Worm (Caenorhabditis elegans) whole organism, young adult: ENCODE results near the gene dagl-2.
A peak's percentile ranks its signal among the peaks of the same experiment; 100 is the strongest.

Source experiments
- D2030.7 ChIP-seq: fragments of 200-800 bp; sonication (Bioruptor generic); IDR thresholded peaks from 2 replicates; pipeline ENCODE4 v1.3.6; 2022; ENCODE audit warnings: missing genetic modification reagents, missing genetic modification characterization, missing compliant biosample characterization
- F23B12.7 ChIP-seq: sonication (generic microtip); optimal IDR thresholded peaks from 2 replicates; lab custom pipeline; 2017; ENCODE audit warnings: missing genetic modification characterization, mild to moderate bottlenecking, missing compliant biosample characterization, antibody characterized with exemption, moderate library complexity; ENCODE audit not compliant: insufficient read depth
- F33H1.4 ChIP-seq: fragments of 200-800 bp; sonication (Bioruptor generic); IDR thresholded peaks from 2 replicates; pipeline ENCODE4 v1.3.6; 2022; ENCODE audit warnings: missing genetic modification reagents, missing genetic modification characterization, missing compliant biosample characterization
- F49E8.2 ChIP-seq: sonication (generic microtip); optimal IDR thresholded peaks from 3 replicates; lab custom pipeline; 2017; ENCODE audit warnings: missing genetic modification characterization, mild to moderate bottlenecking, missing compliant biosample characterization, antibody characterized with exemption, moderate library complexity; ENCODE audit not compliant: insufficient read depth
- F52B5.7 ChIP-seq: sonication (generic microtip); optimal IDR thresholded peaks from 2 replicates; lab custom pipeline; 2016; ENCODE audit warnings: mild to moderate bottlenecking, missing genetic modification characterization, missing compliant biosample characterization
- K11D2.4 ChIP-seq: fragments of 200-800 bp; sonication (Bioruptor generic); IDR thresholded peaks from 2 replicates; pipeline ENCODE4 v1.3.6; 2022; ENCODE audit warnings: missing genetic modification reagents, missing genetic modification characterization, missing compliant biosample characterization
- K12H6.12 ChIP-seq: fragments of 200-800 bp; sonication (Bioruptor generic); optimal IDR thresholded peaks from 2 replicates; lab custom pipeline; 2018; ENCODE audit warnings: mild to moderate bottlenecking, missing genetic modification characterization, missing compliant biosample characterization
- Y67H2A.10 ChIP-seq: fragments of 200-800 bp; sonication (Bioruptor generic); conservative IDR thresholded peaks from 2 replicates; pipeline ENCODE4 v1.3.6; 2022; ENCODE audit warnings: missing genetic modification reagents, missing genetic modification characterization, missing compliant biosample characterization
- ZK185.1 ChIP-seq: sonication (generic microtip); optimal IDR thresholded peaks from 2 replicates; lab custom pipeline; 2016; ENCODE audit warnings: mild to moderate bottlenecking, missing genetic modification characterization, missing compliant biosample characterization; ENCODE audit not compliant: poor library complexity, severe bottlenecking
- aptf-2 ChIP-seq: fragments of 200-800 bp; sonication (Bioruptor generic); conservative IDR thresholded peaks from 2 replicates; pipeline ENCODE4 v1.3.6; 2022; ENCODE audit warnings: missing genetic modification reagents, missing genetic modification characterization, missing compliant biosample characterization
- attf-3 ChIP-seq: fragments of 200-800 bp; sonication (Bioruptor generic); conservative IDR thresholded peaks from 2 replicates; pipeline ENCODE4 v1.3.6; 2022; ENCODE audit warnings: missing genetic modification reagents, missing genetic modification characterization, missing compliant biosample characterization
- attf-5 ChIP-seq: fragments of 200-800 bp; sonication (Bioruptor generic); optimal IDR thresholded peaks from 2 replicates; lab custom pipeline; 2018; ENCODE audit warnings: mild to moderate bottlenecking, missing genetic modification characterization, missing compliant biosample characterization
- bed-2 ChIP-seq: fragments of 200-800 bp; sonication (Bioruptor generic); IDR thresholded peaks from 2 replicates; pipeline ENCODE4 v1.3.6; 2022; ENCODE audit warnings: missing genetic modification reagents, missing genetic modification characterization, missing compliant biosample characterization
- cebp-1 ChIP-seq, 2 experiments: fragments of 200-800 bp in 1 of 2; sonication (Bioruptor generic) in 1 of 2; sonication (generic microtip) in 1 of 2; IDR thresholded peaks in 1 of 2; optimal IDR thresholded peaks in 1 of 2; 2 replicates each; pipeline versions ENCODE4 v1.3.6 to Lab custom; 2017 to 2022; ENCODE audit warnings: missing compliant biosample characterization in 2 of 2, missing genetic modification characterization in 2 of 2, mild to moderate bottlenecking in 1 of 2, missing genetic modification reagents in 1 of 2, moderate library complexity in 1 of 2
- ceh-27 ChIP-seq: fragments of 200-800 bp; sonication (Bioruptor generic); optimal IDR thresholded peaks from 2 replicates; lab custom pipeline; 2018; ENCODE audit warnings: mild to moderate bottlenecking, missing genetic modification characterization, moderate library complexity, missing compliant biosample characterization
- dox-1 ChIP-seq: fragments of 200-800 bp; sonication (Bioruptor generic); IDR thresholded peaks from 2 replicates; pipeline ENCODE4 v1.3.6; 2022; ENCODE audit warnings: missing genetic modification reagents, missing genetic modification characterization, missing compliant biosample characterization
- dpl-1 ChIP-seq: fragments of 150-350 bp; optimal IDR thresholded peaks from 2 replicates; lab custom pipeline; 2014; ENCODE audit warnings: missing biosample characterization, missing genetic modification reagents, missing genetic modification characterization
- efl-1 ChIP-seq: fragments of 150-350 bp; optimal IDR thresholded peaks from 2 replicates; lab custom pipeline; 2014; ENCODE audit warnings: missing biosample characterization, missing genetic modification reagents, missing genetic modification characterization
- ekl-4 ChIP-seq: fragments of 200-800 bp; sonication (Bioruptor generic); IDR thresholded peaks from 2 replicates; pipeline ENCODE4 v1.3.6; 2022; ENCODE audit warnings: missing genetic modification reagents, missing genetic modification characterization, missing compliant biosample characterization
- hmg-1.2 ChIP-seq: fragments of 200-800 bp; sonication (Bioruptor generic); IDR thresholded peaks from 2 replicates; pipeline ENCODE4 v1.3.6; 2022; ENCODE audit warnings: missing genetic modification reagents, missing genetic modification characterization, missing compliant biosample characterization
- let-607 ChIP-seq, 2 experiments: fragments of 200-800 bp in 1 of 2; sonication (Bioruptor generic) in 1 of 2; sonication (generic microtip) in 1 of 2; optimal IDR thresholded peaks; 2 replicates each; lab custom pipeline; 2016 to 2018; ENCODE audit warnings: mild to moderate bottlenecking in 2 of 2, missing compliant biosample characterization in 2 of 2, missing genetic modification characterization in 2 of 2, moderate library complexity in 2 of 2, missing genotype in 1 of 2
- lin-26 ChIP-seq: fragments of 200-800 bp; sonication (Bioruptor generic); IDR thresholded peaks from 2 replicates; pipeline ENCODE4 v1.3.6; 2022; ENCODE audit warnings: missing genetic modification reagents, missing genetic modification characterization, missing compliant biosample characterization
- lin-40 ChIP-seq: sonication (generic microtip); optimal IDR thresholded peaks from 2 replicates; lab custom pipeline; 2016; ENCODE audit warnings: missing genetic modification characterization, mild to moderate bottlenecking, missing compliant biosample characterization, missing genotype, missing genetic modification reagents
- lin-54 ChIP-seq: fragments of 200-800 bp; sonication (Bioruptor generic); optimal IDR thresholded peaks from 2 replicates; lab custom pipeline; 2018; ENCODE audit warnings: mild to moderate bottlenecking, missing genetic modification characterization, missing compliant biosample characterization
- lsl-1 ChIP-seq: fragments of 200-800 bp; sonication (Bioruptor generic); optimal IDR thresholded peaks from 2 replicates; lab custom pipeline; 2018; ENCODE audit warnings: mild to moderate bottlenecking, missing genetic modification characterization, moderate library complexity, missing compliant biosample characterization
- madf-10 ChIP-seq: sonication (generic microtip); optimal IDR thresholded peaks from 2 replicates; lab custom pipeline; 2016; ENCODE audit warnings: mild to moderate bottlenecking, missing genetic modification characterization, missing compliant biosample characterization
- madf-6 ChIP-seq: fragments of 200-800 bp; sonication (Bioruptor generic); IDR thresholded peaks from 2 replicates; pipeline ENCODE4 v1.3.6; 2022; ENCODE audit warnings: missing genetic modification reagents, missing genetic modification characterization, missing compliant biosample characterization
- mcd-1 ChIP-seq: fragments of 200-800 bp; sonication (Bioruptor generic); IDR thresholded peaks from 2 replicates; pipeline ENCODE4 v1.3.6; 2022; ENCODE audit warnings: missing genetic modification reagents, missing genetic modification characterization, missing compliant biosample characterization
- mel-28 ChIP-seq: sonication (generic microtip); optimal IDR thresholded peaks from 2 replicates; lab custom pipeline; 2016; ENCODE audit warnings: borderline replicate concordance, mild to moderate bottlenecking, missing genetic modification characterization, missing compliant biosample characterization
- nhr-80 ChIP-seq: sonication (generic microtip); optimal IDR thresholded peaks from 2 replicates; lab custom pipeline; 2016; ENCODE audit warnings: missing genetic modification characterization, missing compliant biosample characterization
- rcor-1 ChIP-seq: fragments of 200-800 bp; sonication (Bioruptor generic); IDR thresholded peaks from 2 replicates; pipeline ENCODE4 v1.3.6; 2022; ENCODE audit warnings: missing genetic modification reagents, missing genetic modification characterization, missing compliant biosample characterization
- rec-8 ChIP-seq, 2 experiments: sonication (generic microtip); optimal IDR thresholded peaks; 2 replicates each; lab custom pipeline; 2016; ENCODE audit warnings: mild to moderate bottlenecking in 2 of 2, missing genetic modification characterization in 2 of 2, missing genetic modification reagents in 2 of 2, missing genotype in 2 of 2, missing biosample characterization in 1 of 2, missing compliant biosample characterization in 1 of 2, moderate library complexity in 1 of 2
- snpc-1.3 ChIP-seq: sonication (generic microtip); optimal IDR thresholded peaks from 2 replicates; lab custom pipeline; 2017; ENCODE audit warnings: missing genetic modification characterization, mild to moderate bottlenecking, missing compliant biosample characterization, antibody characterized with exemption, moderate library complexity, missing genotype, missing genetic modification reagents; ENCODE audit not compliant: insufficient read depth
- snpc-3.4 ChIP-seq: sonication (generic microtip); optimal IDR thresholded peaks from 2 replicates; lab custom pipeline; 2017; ENCODE audit warnings: missing genetic modification characterization, mild to moderate bottlenecking, missing compliant biosample characterization, antibody characterized with exemption, moderate library complexity, missing genotype, missing genetic modification reagents
- snpc-4 ChIP-seq, 5 experiments: fragments of 150-350 bp in 1 of 5; sonication (generic microtip) in 4 of 5; optimal IDR thresholded peaks; 2 replicates each; lab custom pipeline; 2014 to 2018; ENCODE audit warnings: missing genetic modification characterization in 5 of 5, missing biosample characterization in 3 of 5, antibody characterized with exemption in 2 of 5, mild to moderate bottlenecking in 2 of 5, missing compliant biosample characterization in 2 of 5, missing genotype in 2 of 5, moderate library complexity in 2 of 5, missing genetic modification reagents in 1 of 5
- unc-130 ChIP-seq: sonication (generic microtip); optimal IDR thresholded peaks from 2 replicates; lab custom pipeline; 2016; ENCODE audit warnings: missing genetic modification reagents, missing genetic modification characterization, missing compliant biosample characterization
- xnd-1 ChIP-seq: sonication (generic microtip); optimal IDR thresholded peaks from 2 replicates; lab custom pipeline; 2016; ENCODE audit warnings: missing genotype, missing genetic modification reagents, missing genetic modification characterization, missing compliant biosample characterization
- zfh-2 ChIP-seq: fragments of 200-800 bp; sonication (Bioruptor generic); conservative IDR thresholded peaks from 2 replicates; pipeline ENCODE4 v1.3.6; 2022; ENCODE audit warnings: missing genetic modification reagents, missing genetic modification characterization, missing compliant biosample characterization
- zim-3 ChIP-seq: sonication (generic microtip); optimal IDR thresholded peaks from 2 replicates; lab custom pipeline; 2017; ENCODE audit warnings: mild to moderate bottlenecking, missing genetic modification characterization, moderate library complexity, missing compliant biosample characterization
- ztf-18 ChIP-seq: sonication (generic microtip); optimal IDR thresholded peaks from 2 replicates; lab custom pipeline; 2016; ENCODE audit warnings: missing genotype, mild to moderate bottlenecking, missing genetic modification characterization, missing compliant biosample characterization
- ztf-25 ChIP-seq: fragments of 200-800 bp; sonication (Bioruptor generic); IDR thresholded peaks from 2 replicates; pipeline ENCODE4 v1.3.6; 2022; ENCODE audit warnings: missing genetic modification reagents, missing genetic modification characterization, missing compliant biosample characterization

dagl-2 gene

DNA sequence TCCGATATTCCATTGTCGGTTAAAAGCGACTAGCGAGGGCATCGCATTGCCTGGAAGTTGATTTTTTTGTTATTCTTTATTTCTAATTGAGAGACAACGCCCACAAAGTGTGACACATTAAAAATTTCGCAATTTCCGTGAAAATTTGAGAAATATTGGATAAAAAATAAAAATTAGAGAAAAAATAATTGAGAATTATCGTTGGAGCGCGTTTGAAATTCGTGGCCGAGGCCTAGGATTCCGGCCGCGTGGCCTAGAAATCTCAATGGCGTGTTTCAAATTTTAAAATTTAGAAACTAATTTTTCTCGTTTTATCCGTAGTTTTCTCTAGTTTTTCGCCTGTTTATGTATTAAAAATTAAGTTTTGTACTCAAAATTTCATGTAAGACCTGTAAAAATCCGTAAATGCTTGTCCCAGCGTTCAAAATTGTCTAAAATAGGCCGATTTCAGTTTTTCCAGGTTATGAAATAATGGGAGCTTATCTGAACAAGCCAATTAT lies at the start of gene dagl-2, which contains the start of gene ppm-1.G:
TSS of gene dagl-2 (minus strand) at position 52 of the 500 bp plus-strand sequence.
TSS of gene ppm-1.G (plus strand) at position 450 of the 500 bp plus-strand sequence.
- TF ChIP-seq ztf-25 (GFP tag; lab: Robert Waterston, UW) (no peak), zim-3 (no peak), ceh-27 (GFP tag; lab: Kevin White, UChicago) (peak; percentile 68), hmg-1.2 (GFP tag; lab: Robert Waterston, UW) (peak; percentile 20; the same call in 1 of the 2 replicates), lin-40 (tag; lab: Kevin White, UChicago) (peak; percentile 52), dox-1 (GFP tag; lab: Robert Waterston, UW) (peak; percentile 69), xnd-1 (tag; lab: Kevin White, UChicago) (no peak), madf-10 (peak; percentile 22), aptf-2 (GFP tag; lab: Robert Waterston, UW) (peak; percentile 62; the same call in 1 of the 2 replicates), dpl-1 (no peak), bed-2 (GFP tag; lab: Robert Waterston, UW) (0 out of 2 replicates have a peak, but pooled peaks have one; percentile 20), ztf-18 (peak; percentile 44), madf-6 (GFP tag; lab: Robert Waterston, UW) (peak; percentile 51; the same call in 1 of the 2 replicates), let-607 (tag; optimal IDR thresholded peaks at IDR 0.05; lab: Kevin White, UChicago) (peak in 1 of 2 experiments; percentile 2), F23B12.7 (tag; lab: Kevin White, UChicago) (peak; percentile 63), K11D2.4 (GFP tag; lab: Robert Waterston, UW) (0 out of 2 replicates have a peak, but pooled peaks have one; percentile 23), lin-26 (GFP tag; lab: Robert Waterston, UW) (no peak), F33H1.4 (peak; percentile 47; the same call in 1 of the 2 replicates), efl-1 (GFP tag; lab: Kevin White, UChicago) (no peak), ZK185.1 (tag; lab: Kevin White, UChicago) (peak; percentile 38), nhr-80 (tag; lab: Kevin White, UChicago) (peak; percentile 28), snpc-1.3 (tag; lab: Kevin White, UChicago) (peak; percentile 6), attf-5 (peak; percentile 97), zfh-2 (GFP tag; lab: Robert Waterston, UW) (0 out of 2 replicates have a peak, but pooled peaks have one; percentile 27), rec-8 (tag; optimal IDR thresholded peaks at IDR 0.05; lab: Kevin White, UChicago) (peak in 1 of 2 experiments; percentile 3), unc-130 (GFP tag; lab: Kevin White, UChicago) (peak; percentile 42), F52B5.7 (tag; lab: Kevin White, UChicago) (no peak), lin-54 (GFP tag; lab: Kevin White, UChicago) (peak; percentile 53), snpc-3.4 (tag; lab: Kevin White, UChicago) (peak; percentile 21), cebp-1 (GFP tag; IDR thresholded peaks at IDR 0.05; lab: Robert Waterston, UW) (peak; percentile 97), cebp-1 (tag; optimal IDR thresholded peaks at IDR 0.05; lab: Kevin White, UChicago) (peak; percentile 99), mel-28 (peak; percentile 28), Y67H2A.10 (GFP tag; lab: Robert Waterston, UW) (peak; percentile 47; the same call in 1 of the 2 replicates), ekl-4 (GFP tag; lab: Robert Waterston, UW) (no peak), rcor-1 (no peak), mcd-1 (GFP tag; lab: Robert Waterston, UW) (peak; percentile 91), F49E8.2 (no peak), attf-3 (0 out of 2 replicates have a peak, but pooled peaks have one; percentile 52), snpc-4 (GFP tag; optimal IDR thresholded peaks at IDR 0.05; lab: Kevin White, UChicago) (no peak), snpc-4 (tag; optimal IDR thresholded peaks at IDR 0.05; lab: Kevin White, UChicago) (peak in 1 of 4 experiments; percentile 23), lsl-1 (peak; percentile 41), K12H6.12 (tag; lab: Kevin White, UChicago) (peak; percentile 30), D2030.7 (GFP tag; lab: Robert Waterston, UW) (no peak)
